Worm (Caenorhabditis elegans): ENCODE measurements around the gene W04G3.10.

DNA sequence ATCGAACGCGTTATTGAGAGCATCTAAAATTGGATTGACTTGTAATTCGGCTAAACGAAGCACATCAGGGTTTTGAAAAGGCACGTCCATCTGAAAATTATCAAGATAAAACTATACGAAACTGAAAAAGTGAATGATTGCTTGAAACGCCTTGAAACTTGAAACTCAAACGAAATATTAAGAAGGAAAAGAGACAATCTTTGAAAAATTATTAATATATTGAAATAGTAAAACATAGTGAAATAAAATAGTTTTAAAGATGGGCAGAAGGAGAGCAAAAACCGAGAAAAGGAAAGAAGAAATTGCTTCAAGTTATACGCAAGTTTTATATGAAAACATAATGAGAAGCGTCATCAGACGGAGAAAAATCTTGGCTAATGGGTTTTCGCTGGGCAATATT is 20.0 kb upstream of the W04G3.10 start, which contains the start of gene W02H3.3:
- TF ChIP-seq rnt-1 (tag; optimal IDR thresholded peaks at IDR 0.05): no peak
- TF ChIP-seq lin-11 (tag; optimal IDR thresholded peaks at IDR 0.05): no peak
- no peak for TF ChIP-seq K09A11.1 (tag; optimal IDR thresholded peaks at IDR 0.05; ENCODE audit: insufficient read depth)
- no peak for TF ChIP-seq ama-1 (optimal IDR thresholded peaks at IDR 0.05)
- TF ChIP-seq nfya-1 (tag; optimal IDR thresholded peaks at IDR 0.05): no peak
- no peak for TF ChIP-seq che-1 (tag; optimal IDR thresholded peaks at IDR 0.05)
- TF ChIP-seq unc-3 (GFP tag; conservative IDR thresholded peaks at IDR 0.05): no peak
- no peak for TF ChIP-seq unc-3 (tag; optimal IDR thresholded peaks at IDR 0.05)
- TF ChIP-seq fkh-10 (GFP tag; optimal IDR thresholded peaks at IDR 0.05): no peak
- TF ChIP-seq ceh-2 (tag; optimal IDR thresholded peaks at IDR 0.05): no peak
- TF ChIP-seq elt-4 (tag; optimal IDR thresholded peaks at IDR 0.05): no peak
- no peak for TF ChIP-seq T23F11.4 (GFP tag; optimal IDR thresholded peaks at IDR 0.05)
- TF ChIP-seq hlh-15 (tag; optimal IDR thresholded peaks at IDR 0.05): no peak
- no peak for TF ChIP-seq eyg-1 (tag; optimal IDR thresholded peaks at IDR 0.05)
- TF ChIP-seq elt-2 (tag; optimal IDR thresholded peaks at IDR 0.05): no peak
